Worm (Caenorhabditis elegans) whole organism, mixed stage, embryonic: ENCODE data around the gene glr-8.

ENCODE experiments used
- blmp-1 ChIP-seq: fragments of 150-350 bp; optimal IDR thresholded peaks from 2 replicates; lab custom pipeline; 2014; ENCODE audit warnings: missing biosample characterization, missing genetic modification characterization
- ces-1 ChIP-seq: fragments of 150-350 bp; optimal IDR thresholded peaks from 2 replicates; lab custom pipeline; 2014; ENCODE audit warnings: missing biosample characterization, missing genetic modification reagents, missing genetic modification characterization
- elt-1 ChIP-seq: sonication (generic microtip); optimal IDR thresholded peaks from 2 replicates; lab custom pipeline; 2017; ENCODE audit warnings: missing genetic modification characterization, mild to moderate bottlenecking, missing compliant biosample characterization, antibody characterized with exemption, moderate library complexity, borderline replicate concordance; ENCODE audit not compliant: insufficient read depth
- flh-1 ChIP-seq: fragments of 200-800 bp; sonication (Bioruptor generic); optimal IDR thresholded peaks from 2 replicates; lab custom pipeline; 2018; ENCODE audit warnings: mild to moderate bottlenecking, missing genetic modification characterization, moderate library complexity, missing compliant biosample characterization
- lin-13 ChIP-seq: fragments of 150-350 bp; optimal IDR thresholded peaks from 2 replicates; lab custom pipeline; 2014; ENCODE audit warnings: missing biosample characterization, missing genetic modification characterization
- nhr-12 ChIP-seq: fragments of 150-350 bp; optimal IDR thresholded peaks from 2 replicates; lab custom pipeline; 2014; ENCODE audit warnings: missing biosample characterization, missing genetic modification characterization
- nhr-237 ChIP-seq: fragments of 150-350 bp; optimal IDR thresholded peaks from 2 replicates; lab custom pipeline; 2014; ENCODE audit warnings: missing biosample characterization, missing genetic modification characterization
- nhr-28 ChIP-seq: fragments of 150-350 bp; optimal IDR thresholded peaks from 2 replicates; lab custom pipeline; 2014; ENCODE audit warnings: missing biosample characterization, missing genetic modification characterization
- nhr-76 ChIP-seq: sonication (generic microtip); optimal IDR thresholded peaks from 2 replicates; lab custom pipeline; 2017; ENCODE audit warnings: missing biosample characterization, missing genetic modification characterization
- unc-62 ChIP-seq: fragments of 150-350 bp; optimal IDR thresholded peaks from 2 replicates; lab custom pipeline; 2014; ENCODE audit warnings: missing biosample characterization, missing genetic modification reagents, missing genetic modification characterization

DNA sequence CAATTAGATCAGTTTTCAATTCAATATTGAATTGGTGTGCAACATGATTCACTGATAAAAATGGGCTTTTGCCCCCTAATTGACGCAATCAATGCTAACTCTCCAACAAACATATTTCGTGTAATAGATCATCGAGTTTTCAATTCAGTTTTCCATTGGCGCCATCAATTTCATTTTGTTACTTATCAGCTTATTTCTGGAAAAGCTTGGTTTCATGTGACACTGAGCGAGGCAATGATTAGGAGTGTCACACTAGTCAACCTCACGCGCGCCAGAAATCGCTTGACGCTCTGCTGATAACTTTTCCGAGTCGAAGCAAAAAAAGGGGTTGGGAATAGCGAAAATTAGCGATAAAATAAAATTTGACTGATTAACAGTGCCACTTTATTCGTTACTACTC lies 12.8 kb downstream of the glr-8 start, which contains the start of gene ets-4:
- no peak for TF ChIP-seq ces-1 (GFP tag; lab: Kevin White, UChicago)
- no peak for TF ChIP-seq nhr-76 (tag; lab: Kevin White, UChicago)
- TF ChIP-seq nhr-237 (tag; lab: Kevin White, UChicago), result no peak
- TF ChIP-seq elt-1 (tag; lab: Kevin White, UChicago), result no peak
- TF ChIP-seq flh-1 (GFP tag; lab: Kevin White, UChicago), result no peak
- TF ChIP-seq nhr-28 (tag; lab: Kevin White, UChicago), result no peak
- no peak for TF ChIP-seq lin-13 (tag; lab: Kevin White, UChicago)
- TF ChIP-seq nhr-12, result no peak
- no peak for TF ChIP-seq unc-62 (GFP tag; lab: Kevin White, UChicago)
- no peak for TF ChIP-seq blmp-1 (tag; lab: Kevin White, UChicago)
